Worm (Caenorhabditis elegans) whole organism, L1 larva: ENCODE data around the gene cdc-14.
A peak's percentile ranks its signal among the peaks of the same experiment; 100 is the strongest.

ENCODE experiments used
- C04F5.9 ChIP-seq: sonication (generic microtip); optimal IDR thresholded peaks from 2 replicates; lab custom pipeline; 2016; ENCODE audit warnings: missing genetic modification characterization, missing compliant biosample characterization
- C34B4.2 ChIP-seq: sonication (generic microtip); optimal IDR thresholded peaks from 2 replicates; lab custom pipeline; 2017; ENCODE audit warnings: mild to moderate bottlenecking, missing genetic modification characterization, missing compliant biosample characterization
- F16B12.6 ChIP-seq: fragments of 150-350 bp; optimal IDR thresholded peaks from 2 replicates; lab custom pipeline; 2014; ENCODE audit warnings: missing biosample characterization, missing genetic modification characterization
- Y116A8C.19 ChIP-seq: sonication (generic microtip); optimal IDR thresholded peaks from 2 replicates; lab custom pipeline; 2016; ENCODE audit warnings: missing compliant biosample characterization, missing genetic modification characterization, borderline replicate concordance
- aha-1 ChIP-seq: fragments of 150-350 bp; optimal IDR thresholded peaks from 2 replicates; lab custom pipeline; 2014; ENCODE audit warnings: missing biosample characterization, missing genetic modification characterization
- alr-1 ChIP-seq: fragments of 200-800 bp; sonication (Bioruptor generic); optimal IDR thresholded peaks from 2 replicates; lab custom pipeline; 2018; ENCODE audit warnings: borderline replicate concordance, mild to moderate bottlenecking, missing genetic modification characterization, missing compliant biosample characterization
- aly-2 ChIP-seq: fragments of 150-350 bp; optimal IDR thresholded peaks from 2 replicates; lab custom pipeline; 2014; ENCODE audit warnings: missing biosample characterization, missing genetic modification characterization
- blmp-1 ChIP-seq: fragments of 150-350 bp; optimal IDR thresholded peaks from 2 replicates; lab custom pipeline; 2014; ENCODE audit warnings: missing biosample characterization, missing genetic modification characterization
- ceh-8 ChIP-seq: fragments of 200-800 bp; sonication (Bioruptor generic); optimal IDR thresholded peaks from 2 replicates; lab custom pipeline; 2018; ENCODE audit warnings: mild to moderate bottlenecking, missing genetic modification characterization, moderate library complexity, missing compliant biosample characterization
- ceh-88 ChIP-seq: fragments of 200-800 bp; sonication (Bioruptor generic); IDR thresholded peaks from 2 replicates; pipeline ENCODE4 v1.3.6; 2022; ENCODE audit warnings: missing genetic modification characterization, missing compliant biosample characterization
- ceh-90 ChIP-seq: sonication (generic microtip); optimal IDR thresholded peaks from 2 replicates; lab custom pipeline; 2016; ENCODE audit warnings: missing genetic modification characterization, missing compliant biosample characterization
- dpl-1 ChIP-seq, 3 experiments: fragments of 150-350 bp in 2 of 3; sonication (generic microtip) in 1 of 3; optimal IDR thresholded peaks; 2 replicates each; lab custom pipeline; 2014 to 2017; ENCODE audit warnings: missing biosample characterization in 3 of 3, missing genetic modification characterization in 3 of 3, missing genetic modification reagents in 3 of 3
- efl-1 ChIP-seq, 4 experiments: fragments of 150-350 bp; optimal IDR thresholded peaks in 3 of 4; peaks in 1 of 4; 1 replicate in 1 of 4; 2 replicates in 3 of 4; lab custom pipeline; 2014; ENCODE audit warnings: missing biosample characterization in 2 of 4, missing genetic modification characterization in 2 of 4, missing genetic modification reagents in 2 of 4
- efl-3 ChIP-seq: fragments of 200-800 bp; sonication (Bioruptor generic); optimal IDR thresholded peaks from 2 replicates; lab custom pipeline; 2018; ENCODE audit warnings: mild to moderate bottlenecking, missing genetic modification characterization, missing compliant biosample characterization
- egl-27 ChIP-seq, 2 experiments: fragments of 150-350 bp in 1 of 2; sonication (generic microtip); optimal IDR thresholded peaks; 3 replicates each; lab custom pipeline; 2017 to 2018; ENCODE audit warnings: missing biosample characterization in 2 of 2, missing genetic modification characterization in 2 of 2, missing genetic modification reagents in 2 of 2
- ets-5 ChIP-seq: fragments of 200-800 bp; sonication (Bioruptor generic); IDR thresholded peaks from 2 replicates; pipeline ENCODE4 v1.3.6; 2022; ENCODE audit warnings: missing genetic modification characterization, missing compliant biosample characterization
- fos-1 ChIP-seq: fragments of 150-350 bp; optimal IDR thresholded peaks from 2 replicates; lab custom pipeline; 2014; ENCODE audit warnings: missing biosample characterization, missing genetic modification characterization
- grh-1 ChIP-seq: fragments of 200-800 bp; sonication (Bioruptor generic); IDR thresholded peaks from 2 replicates; pipeline ENCODE4 v1.3.6; 2022; ENCODE audit warnings: missing genetic modification reagents, missing genetic modification characterization, missing compliant biosample characterization
- hpl-2 ChIP-seq: fragments of 150-350 bp; optimal IDR thresholded peaks from 2 replicates; lab custom pipeline; 2014; ENCODE audit warnings: missing biosample characterization, missing genetic modification reagents, missing genetic modification characterization
- irx-1 ChIP-seq: sonication (generic microtip); optimal IDR thresholded peaks from 2 replicates; lab custom pipeline; 2016; ENCODE audit warnings: missing genetic modification characterization, missing compliant biosample characterization
- isw-1 ChIP-seq: fragments of 200-800 bp; sonication (Bioruptor generic); IDR thresholded peaks from 2 replicates; pipeline ENCODE4 v1.3.6; 2022; ENCODE audit warnings: missing genetic modification characterization, missing compliant biosample characterization
- lin-14 ChIP-seq: fragments of 200-800 bp; sonication (Bioruptor generic); optimal IDR thresholded peaks from 2 replicates; lab custom pipeline; 2018; ENCODE audit warnings: mild to moderate bottlenecking, missing genetic modification characterization, moderate library complexity, missing compliant biosample characterization
- lin-35 ChIP-seq, 2 experiments: fragments of 150-350 bp; optimal IDR thresholded peaks; 2 replicates each; lab custom pipeline; 2014; ENCODE audit warnings: missing biosample characterization in 2 of 2, missing genetic modification characterization in 2 of 2, missing genetic modification reagents in 2 of 2
- lin-39 ChIP-seq: fragments of 150-350 bp; optimal IDR thresholded peaks from 2 replicates; lab custom pipeline; 2014; ENCODE audit warnings: missing biosample characterization, missing genetic modification reagents, missing genetic modification characterization
- mab-9 ChIP-seq: fragments of 200-800 bp; sonication (Bioruptor generic); IDR thresholded peaks from 2 replicates; pipeline ENCODE4 v1.3.6; 2022; ENCODE audit warnings: missing genetic modification reagents, missing genetic modification characterization, missing compliant biosample characterization
- mdl-1 ChIP-seq, 2 experiments: fragments of 150-350 bp; optimal IDR thresholded peaks; 2 replicates each; lab custom pipeline; 2014 to 2017; ENCODE audit warnings: missing biosample characterization in 2 of 2, missing genetic modification characterization in 2 of 2, inconsistent platforms in 1 of 2
- mep-1 ChIP-seq: fragments of 150-350 bp; optimal IDR thresholded peaks from 2 replicates; lab custom pipeline; 2014; ENCODE audit warnings: missing biosample characterization, missing genetic modification characterization
- nhr-11 ChIP-seq: fragments of 150-350 bp; optimal IDR thresholded peaks from 2 replicates; lab custom pipeline; 2014; ENCODE audit warnings: missing biosample characterization, missing genetic modification characterization
- nhr-12 ChIP-seq: sonication (generic microtip); optimal IDR thresholded peaks from 2 replicates; lab custom pipeline; 2017; ENCODE audit warnings: missing biosample characterization, missing genetic modification characterization
- nhr-19 ChIP-seq: fragments of 200-800 bp; sonication (Bioruptor generic); conservative IDR thresholded peaks from 2 replicates; pipeline ENCODE4 v1.3.6; 2022; ENCODE audit warnings: missing genetic modification characterization, missing compliant biosample characterization
- nhr-20 ChIP-seq: sonication (generic microtip); optimal IDR thresholded peaks from 2 replicates; lab custom pipeline; 2016; ENCODE audit warnings: mild to moderate bottlenecking, missing genetic modification characterization, missing compliant biosample characterization
- nhr-28 ChIP-seq: fragments of 150-350 bp; optimal IDR thresholded peaks from 2 replicates; lab custom pipeline; 2014; ENCODE audit warnings: missing biosample characterization, missing genetic modification characterization
- nhr-71 ChIP-seq: sonication (generic microtip); optimal IDR thresholded peaks from 2 replicates; lab custom pipeline; 2016; ENCODE audit warnings: mild to moderate bottlenecking, missing genetic modification characterization, moderate library complexity, missing compliant biosample characterization
- nhr-77 ChIP-seq: fragments of 150-350 bp; optimal IDR thresholded peaks from 2 replicates; lab custom pipeline; 2014; ENCODE audit warnings: missing biosample characterization, missing genetic modification characterization
- nhr-84 ChIP-seq: sonication (generic microtip); optimal IDR thresholded peaks from 2 replicates; lab custom pipeline; 2017; ENCODE audit warnings: missing biosample characterization, missing genetic modification characterization
- nhr-85 ChIP-seq: sonication (generic microtip); peaks from one replicate; lab custom pipeline; 2016; ENCODE audit warnings: missing genetic modification characterization, inconsistent platforms, missing compliant biosample characterization
- nhr-90 ChIP-seq: sonication (generic microtip); optimal IDR thresholded peaks from 2 replicates; lab custom pipeline; 2016; ENCODE audit warnings: mild to moderate bottlenecking, missing genetic modification characterization, missing compliant biosample characterization; ENCODE audit not compliant: poor library complexity
- pax-3 ChIP-seq: fragments of 200-800 bp; sonication (Bioruptor generic); optimal IDR thresholded peaks from 2 replicates; lab custom pipeline; 2018; ENCODE audit warnings: mild to moderate bottlenecking, missing genetic modification characterization, moderate library complexity, missing compliant biosample characterization
- pqm-1 ChIP-seq: sonication (generic microtip); optimal IDR thresholded peaks from 3 replicates; lab custom pipeline; 2017; ENCODE audit warnings: missing biosample characterization, missing genetic modification characterization
- snpc-4 ChIP-seq: fragments of 150-350 bp; optimal IDR thresholded peaks from 2 replicates; lab custom pipeline; 2014; ENCODE audit warnings: missing biosample characterization, missing genetic modification characterization
- snu-23 ChIP-seq: sonication (generic microtip); optimal IDR thresholded peaks from 2 replicates; lab custom pipeline; 2016; ENCODE audit warnings: missing genetic modification characterization, missing compliant biosample characterization
- sptf-1 ChIP-seq: fragments of 150-350 bp; optimal IDR thresholded peaks from 2 replicates; lab custom pipeline; 2014; ENCODE audit warnings: missing biosample characterization, missing genetic modification characterization
- sup-37 ChIP-seq: fragments of 200-800 bp; sonication (Bioruptor generic); optimal IDR thresholded peaks from 2 replicates; lab custom pipeline; 2018; ENCODE audit warnings: mild to moderate bottlenecking, missing genetic modification characterization, missing compliant biosample characterization
- swsn-7 ChIP-seq: sonication (generic microtip); optimal IDR thresholded peaks from 2 replicates; lab custom pipeline; 2016; ENCODE audit warnings: missing genetic modification characterization, missing compliant biosample characterization
- tbx-2 ChIP-seq: sonication (generic microtip); optimal IDR thresholded peaks from 2 replicates; lab custom pipeline; 2016; ENCODE audit warnings: missing genetic modification characterization, missing compliant biosample characterization
- tlp-1 ChIP-seq: fragments of 150-350 bp; optimal IDR thresholded peaks from 2 replicates; lab custom pipeline; 2014; ENCODE audit warnings: missing biosample characterization, missing genetic modification characterization
- unc-130 ChIP-seq: fragments of 150-350 bp; optimal IDR thresholded peaks from 2 replicates; lab custom pipeline; 2017; ENCODE audit warnings: missing biosample characterization, missing genetic modification characterization, inconsistent platforms
- unc-86 ChIP-seq: sonication (generic microtip); optimal IDR thresholded peaks from 2 replicates; lab custom pipeline; 2016; ENCODE audit warnings: missing genetic modification characterization, missing compliant biosample characterization
- unc-98 ChIP-seq: fragments of 200-800 bp; sonication (Bioruptor generic); IDR thresholded peaks from 2 replicates; pipeline ENCODE4 v1.3.6; 2022; ENCODE audit warnings: missing genetic modification characterization, missing compliant biosample characterization
- vab-15 ChIP-seq: sonication (generic microtip); optimal IDR thresholded peaks from 2 replicates; lab custom pipeline; 2017; ENCODE audit warnings: missing genotype, mild to moderate bottlenecking, missing genetic modification characterization, missing compliant biosample characterization
- xbp-1 ChIP-seq: sonication (generic microtip); optimal IDR thresholded peaks from 2 replicates; lab custom pipeline; 2016; ENCODE audit warnings: missing genetic modification characterization, missing compliant biosample characterization
- ztf-11 ChIP-seq, 2 experiments: sonication (generic microtip); optimal IDR thresholded peaks; 2 replicates each; lab custom pipeline; 2016 to 2017; ENCODE audit warnings: missing genetic modification characterization in 2 of 2, missing biosample characterization in 1 of 2, missing compliant biosample characterization in 1 of 2

cdc-14 gene

ce11 chrII:5587794-5588193, 5.4 kb downstream of the cdc-14 start:
- no peak for TF ChIP-seq nhr-12 (tag; lab: Kevin White, UChicago)
- no peak for TF ChIP-seq ztf-11 (tag; optimal IDR thresholded peaks at IDR 0.05; lab: Kevin White, UChicago)
- no peak for TF ChIP-seq efl-1 (optimal IDR thresholded peaks at IDR 0.05; lab: Kevin White, UChicago)
- no peak for TF ChIP-seq efl-1 (GFP tag; optimal IDR thresholded peaks at IDR 0.05 in 1 of 2; lab: Kevin White, UChicago)
- no peak for TF ChIP-seq C34B4.2 (tag; lab: Kevin White, UChicago)
- no peak for TF ChIP-seq swsn-7
- no peak for TF ChIP-seq nhr-90
- no peak for TF ChIP-seq vab-15 (tag; lab: Kevin White, UChicago)
- no peak for TF ChIP-seq nhr-71
- no peak for TF ChIP-seq unc-130 (tag; lab: Kevin White, UChicago)
- TF ChIP-seq nhr-77 (tag; lab: Kevin White, UChicago): no peak
- no peak for TF ChIP-seq unc-86 (tag; lab: Kevin White, UChicago)
- no peak for TF ChIP-seq efl-3 (GFP tag; lab: Kevin White, UChicago)
- TF ChIP-seq aha-1 (tag; lab: Kevin White, UChicago): no peak
- TF ChIP-seq dpl-1 (GFP tag; optimal IDR thresholded peaks at IDR 0.05; lab: Kevin White, UChicago): no peak
- TF ChIP-seq nhr-19 (GFP tag; lab: Robert Waterston, UW): no peak
- TF ChIP-seq aly-2 (tag; lab: Kevin White, UChicago): no peak
- TF ChIP-seq nhr-20 (tag; lab: Kevin White, UChicago): no peak
- no peak for TF ChIP-seq tbx-2

- no peak for TF ChIP-seq nhr-28
- peak; percentile 92 for TF ChIP-seq pqm-1 (tag; lab: Kevin White, UChicago)
- no peak for TF ChIP-seq mdl-1 (tag; optimal IDR thresholded peaks at IDR 0.05; lab: Kevin White, UChicago)
- no peak for TF ChIP-seq snu-23 (GFP tag; lab: Kevin White, UChicago)
- no peak for TF ChIP-seq snpc-4 (tag; lab: Kevin White, UChicago)
- no peak for TF ChIP-seq mab-9 (GFP tag; lab: Robert Waterston, UW)
- peak; percentile 28 for TF ChIP-seq nhr-20 (tag; lab: Kevin White, UChicago)
- no peak for TF ChIP-seq fos-1
- TF ChIP-seq sptf-1 (tag; lab: Kevin White, UChicago): no peak
- TF ChIP-seq lin-14 (GFP tag; lab: Kevin White, UChicago): peak; percentile 35
- no peak for TF ChIP-seq mep-1 (tag; lab: Kevin White, UChicago)
- no peak for TF ChIP-seq ceh-90 (tag; lab: Kevin White, UChicago)
- TF ChIP-seq Y116A8C.19: no peak
- no peak for TF ChIP-seq pax-3 (tag; lab: Kevin White, UChicago)
- no peak for TF ChIP-seq sup-37 (GFP tag; lab: Kevin White, UChicago)
- no peak for TF ChIP-seq ceh-8 (GFP tag; lab: Kevin White, UChicago)
- no peak for TF ChIP-seq nhr-84 (tag; lab: Kevin White, UChicago)
- no peak for TF ChIP-seq hpl-2 (GFP tag; lab: Kevin White, UChicago)
- no peak for TF ChIP-seq ceh-88 (GFP tag; lab: Robert Waterston, UW)
- TF ChIP-seq nhr-85 (tag; lab: Kevin White, UChicago): no peak
- peak in 1 of 2 experiments; percentile 25 for TF ChIP-seq lin-35 (GFP tag; optimal IDR thresholded peaks at IDR 0.05; lab: Kevin White, UChicago)
- TF ChIP-seq egl-27 (tag; optimal IDR thresholded peaks at IDR 0.05; lab: Kevin White, UChicago): no peak
- no peak for TF ChIP-seq efl-3 (GFP tag; lab: Kevin White, UChicago)
- TF ChIP-seq C04F5.9: no peak
- no peak for TF ChIP-seq xbp-1 (tag; lab: Kevin White, UChicago)
- no peak for TF ChIP-seq nhr-11
- TF ChIP-seq ztf-11 (tag; optimal IDR thresholded peaks at IDR 0.05; lab: Kevin White, UChicago): no peak
- no peak for TF ChIP-seq lin-39 (tag; lab: Kevin White, UChicago)
- no peak for TF ChIP-seq tbx-2
- no peak for TF ChIP-seq grh-1 (GFP tag; lab: Robert Waterston, UW)
- no peak for TF ChIP-seq unc-130 (tag; lab: Kevin White, UChicago)
- TF ChIP-seq irx-1 (tag; lab: Kevin White, UChicago): no peak
- TF ChIP-seq blmp-1 (tag; lab: Kevin White, UChicago): no peak
- no peak for TF ChIP-seq ets-5 (GFP tag; lab: Robert Waterston, UW)
- no peak for TF ChIP-seq unc-98
- TF ChIP-seq alr-1 (tag; lab: Kevin White, UChicago): no peak
- TF ChIP-seq vab-15 (tag; lab: Kevin White, UChicago): no peak
- TF ChIP-seq tlp-1 (tag; lab: Kevin White, UChicago): peak; percentile 89
- no peak for TF ChIP-seq F16B12.6
- no peak for TF ChIP-seq isw-1
Measured at ce11 chrII:5585788-5586187, 7.4 kb downstream of the cdc-14 start, which contains the start of gene lys-8. Gene lys-8, plus strand, starts transcription at chrII:5586178.
